Worm (Caenorhabditis elegans): Measurements from ENCODE around the gene F45C12.17.
"Not testable (repeated sequence)": the region's sequence is repeated elsewhere in the genome, so short reads cannot be mapped to it uniquely, and the experiment has no call there.

The F45C12.17 gene

DNA sequence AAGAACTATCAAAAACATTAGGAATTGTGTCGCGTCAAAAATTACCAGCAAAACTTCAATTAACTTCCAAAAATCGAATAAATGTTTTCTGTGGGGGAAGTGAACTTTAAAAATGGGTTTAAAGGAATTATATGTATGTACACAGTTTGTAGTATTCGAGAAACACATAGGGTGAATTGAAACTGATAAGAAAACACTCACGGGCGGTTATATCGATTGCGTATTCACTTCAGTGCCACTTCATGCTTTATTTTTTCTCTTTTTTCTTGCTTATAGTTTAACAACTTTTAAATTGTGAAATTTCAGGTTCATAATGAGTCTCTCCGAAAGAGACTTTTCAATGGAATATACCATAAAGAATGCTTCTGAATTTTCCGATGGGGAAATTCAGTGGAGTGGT lies 49.3 kb downstream of the F45C12.17 start, which contains the start of gene F36H5.14:
F36H5.14 (plus strand) TSS at position 301 of the 400 bp plus-strand sequence.
- TF ChIP-seq ztf-11 (tag; optimal IDR thresholded peaks at IDR 0.05); Y5F2A.4 (GFP tag; optimal IDR thresholded peaks at IDR 0.05); nhr-77 (tag; optimal IDR thresholded peaks at IDR 0.05): not testable (repeated sequence)
